Worm (Caenorhabditis elegans): Measurements from ENCODE around the gene F55G11.7.

The F55G11.7 gene

ce11 chrIV:12991629-12992028 is 31.4 kb downstream of the F55G11.7 start, which contains the start of gene K10D11.5:
Gene K10D11.5, minus strand, starts transcription at chrIV:12991843.
- TF ChIP-seq ztf-29 (GFP tag; IDR thresholded peaks at IDR 0.05), result no peak
- no peak for TF ChIP-seq ref-1 (GFP tag; conservative IDR thresholded peaks at IDR 0.05)
- TF ChIP-seq cog-1 (tag; optimal IDR thresholded peaks at IDR 0.05), result no peak
- no peak for TF ChIP-seq klf-2 (GFP tag; conservative IDR thresholded peaks at IDR 0.05)
- no peak for TF ChIP-seq flt-1 (GFP tag; IDR thresholded peaks at IDR 0.05)
- no peak for TF ChIP-seq T22C8.4 (GFP tag; IDR thresholded peaks at IDR 0.05)
- no peak for TF ChIP-seq ztf-23 (GFP tag; IDR thresholded peaks at IDR 0.05)
- TF ChIP-seq tab-1 (GFP tag; IDR thresholded peaks at IDR 0.05), result no peak

ce11 chrIV:12994376-12994775 is 34.1 kb downstream of the F55G11.7 start, which contains the start of gene K10D11.4:
Gene K10D11.4, minus strand, starts transcription at chrIV:12994476.
- TF ChIP-seq ref-1 (GFP tag; conservative IDR thresholded peaks at IDR 0.05) (no peak), ztf-23 (GFP tag; IDR thresholded peaks at IDR 0.05) (no peak), med-1 (GFP tag; optimal IDR thresholded peaks at IDR 0.05; ENCODE audit: insufficient read depth) (no peak), klf-2 (GFP tag; conservative IDR thresholded peaks at IDR 0.05) (no peak), T22C8.4 (GFP tag; IDR thresholded peaks at IDR 0.05) (no peak), ztf-29 (GFP tag; IDR thresholded peaks at IDR 0.05) (no peak), cog-1 (tag; optimal IDR thresholded peaks at IDR 0.05) (no peak), flt-1 (GFP tag; IDR thresholded peaks at IDR 0.05) (no peak), tab-1 (GFP tag; IDR thresholded peaks at IDR 0.05) (no peak)

ce11 chrIV:12995886-12996285 is 35.6 kb downstream of the F55G11.7 start, which contains the start of gene K10D11.7:
Gene K10D11.7, minus strand, starts transcription at chrIV:12995986.
- no peak for TF ChIP-seq tab-1 (GFP tag; IDR thresholded peaks at IDR 0.05)
- no peak for TF ChIP-seq ztf-29 (GFP tag; IDR thresholded peaks at IDR 0.05)
- no peak for TF ChIP-seq med-1 (GFP tag; optimal IDR thresholded peaks at IDR 0.05; ENCODE audit: insufficient read depth)
- TF ChIP-seq T22C8.4 (GFP tag; IDR thresholded peaks at IDR 0.05), result no peak
- no peak for TF ChIP-seq klf-2 (GFP tag; conservative IDR thresholded peaks at IDR 0.05)
- no peak for TF ChIP-seq ztf-23 (GFP tag; IDR thresholded peaks at IDR 0.05)

ce11 chrIV:12997560-12997959 is 37.3 kb downstream of the F55G11.7 start:
- no peak for TF ChIP-seq ztf-23 (GFP tag; IDR thresholded peaks at IDR 0.05)
- TF ChIP-seq ztf-29 (GFP tag; IDR thresholded peaks at IDR 0.05), result no peak
- no peak for TF ChIP-seq ref-1 (GFP tag; conservative IDR thresholded peaks at IDR 0.05)
- TF ChIP-seq klf-2 (GFP tag; conservative IDR thresholded peaks at IDR 0.05), result no peak
- no peak for TF ChIP-seq cog-1 (tag; optimal IDR thresholded peaks at IDR 0.05)
- TF ChIP-seq T22C8.4 (GFP tag; IDR thresholded peaks at IDR 0.05), result no peak

- TF ChIP-seq ztf-29 (GFP tag; IDR thresholded peaks at IDR 0.05) (no peak), flt-1 (GFP tag; IDR thresholded peaks at IDR 0.05) (0 out of 2 replicates have a peak, but pooled peaks have one; percentile 40)
Observed at ce11 chrIV:12999087-12999486, 38.9 kb downstream of the F55G11.7 start.

- TF ChIP-seq cog-1 (tag; optimal IDR thresholded peaks at IDR 0.05) (no peak), med-1 (GFP tag; optimal IDR thresholded peaks at IDR 0.05; ENCODE audit: insufficient read depth) (no peak)
Observed at ce11 chrIV:13008405-13009208, 48.4 kb downstream of the F55G11.7 start, which contains the start of gene mbk-2. Gene mbk-2, plus strand, starts transcription at chrIV:13009158.

ce11 chrIV:13009507-13009906 is 49.3 kb downstream of the F55G11.7 start:
- TF ChIP-seq ztf-23 (GFP tag; IDR thresholded peaks at IDR 0.05) (no peak), ztf-29 (GFP tag; IDR thresholded peaks at IDR 0.05) (no peak), med-1 (GFP tag; optimal IDR thresholded peaks at IDR 0.05; ENCODE audit: insufficient read depth) (no peak), T22C8.4 (GFP tag; IDR thresholded peaks at IDR 0.05) (no peak), ref-1 (GFP tag; conservative IDR thresholded peaks at IDR 0.05) (no peak), flt-1 (GFP tag; IDR thresholded peaks at IDR 0.05) (no peak), tab-1 (GFP tag; IDR thresholded peaks at IDR 0.05) (no peak), klf-2 (GFP tag; conservative IDR thresholded peaks at IDR 0.05) (no peak), cog-1 (tag; optimal IDR thresholded peaks at IDR 0.05) (no peak)

Measured in whole organism, midembryonic.